Worm (Caenorhabditis elegans) whole organism, late embryonic: ENCODE results near the gene nhr-241.

Source experiments
- ama-1 ChIP-seq: fragments of 150-350 bp; optimal IDR thresholded peaks from 2 replicates; lab custom pipeline; 2014
- che-1 ChIP-seq: sonication (generic microtip); optimal IDR thresholded peaks from 2 replicates; lab custom pipeline; 2016; ENCODE audit warnings: mild to moderate bottlenecking, missing genetic modification characterization, missing compliant biosample characterization
- elt-4 ChIP-seq: sonication (generic microtip); optimal IDR thresholded peaks from 2 replicates; lab custom pipeline; 2016; ENCODE audit warnings: missing genetic modification characterization, missing compliant biosample characterization
- lim-6 ChIP-seq: sonication (generic microtip); optimal IDR thresholded peaks from 2 replicates; lab custom pipeline; 2016; ENCODE audit warnings: missing genetic modification characterization, missing compliant biosample characterization
- pqm-1 ChIP-seq: sonication (generic microtip); optimal IDR thresholded peaks from 2 replicates; lab custom pipeline; 2016; ENCODE audit warnings: missing genetic modification characterization, missing compliant biosample characterization
- sox-4 ChIP-seq: sonication (generic microtip); optimal IDR thresholded peaks from 2 replicates; lab custom pipeline; 2017; ENCODE audit warnings: mild to moderate bottlenecking, missing genetic modification characterization, inconsistent platforms, missing compliant biosample characterization

DNA sequence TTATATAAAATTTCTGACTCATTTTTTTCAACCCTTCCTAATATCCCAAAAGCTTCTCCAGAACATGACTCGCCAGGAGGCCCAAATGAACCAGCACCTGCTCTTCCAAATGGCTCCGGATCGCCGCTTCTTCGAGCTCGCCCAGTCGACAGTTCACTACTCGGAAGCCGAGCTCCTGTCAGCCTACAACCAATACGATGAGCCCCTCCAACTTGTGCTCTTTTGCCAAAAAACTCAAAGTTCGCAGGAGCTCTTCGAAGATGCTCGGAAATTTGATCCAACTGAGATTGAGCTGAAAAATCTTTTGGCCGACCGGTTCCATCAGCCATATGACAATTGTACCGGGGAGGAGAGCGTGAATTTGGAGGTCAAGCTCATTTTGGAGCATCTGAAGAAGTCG is 3.8 kb upstream of the nhr-241 start:
- TF ChIP-seq che-1 (tag; lab: Kevin White, UChicago) (no peak), pqm-1 (tag; lab: Kevin White, UChicago) (no peak), lim-6 (tag; lab: Kevin White, UChicago) (no peak), elt-4 (tag; lab: Kevin White, UChicago) (no peak), ama-1 (no peak), sox-4 (tag; lab: Kevin White, UChicago) (no peak)
